Worm (Caenorhabditis elegans): ENCODE data around the gene F01D5.2.
A peak's percentile ranks its signal among the peaks of the same experiment; 100 is the strongest.

The F01D5.2 gene

ce11 chrII:14005183-14005582 is 6.3 kb upstream of the F01D5.2 start:
- no peak for TF ChIP-seq elt-1 (tag; optimal IDR thresholded peaks at IDR 0.05)
- TF ChIP-seq elt-3 (tag; optimal IDR thresholded peaks at IDR 0.05) = no peak
- no peak for TF ChIP-seq nhr-6 (tag; optimal IDR thresholded peaks at IDR 0.05)
- TF ChIP-seq gmeb-1 (tag; optimal IDR thresholded peaks at IDR 0.05) = no peak
- TF ChIP-seq nhr-237 (tag; optimal IDR thresholded peaks at IDR 0.05) = no peak
- no peak for TF ChIP-seq nhr-11 (tag; optimal IDR thresholded peaks at IDR 0.05)
- TF ChIP-seq aly-2 (tag; optimal IDR thresholded peaks at IDR 0.05) = no peak
- TF ChIP-seq mab-5 (tag; optimal IDR thresholded peaks at IDR 0.05) = no peak
- TF ChIP-seq sma-9 (GFP tag; optimal IDR thresholded peaks at IDR 0.05) = no peak
- TF ChIP-seq sma-9 (tag; optimal IDR thresholded peaks at IDR 0.05) = no peak

- TF ChIP-seq nhr-237 (tag; optimal IDR thresholded peaks at IDR 0.05) = no peak
- no peak for TF ChIP-seq fos-1 (tag; optimal IDR thresholded peaks at IDR 0.05)
- no peak for TF ChIP-seq F13H6.1 (tag; optimal IDR thresholded peaks at IDR 0.05)
- TF ChIP-seq nhr-21 (tag; optimal IDR thresholded peaks at IDR 0.05) = peak; percentile 74
- TF ChIP-seq snpc-4 (tag; optimal IDR thresholded peaks at IDR 0.05) = no peak
Observed at ce11 chrII:14004770-14005169, 5.9 kb upstream of the F01D5.2 start.

ce11 chrII:14003821-14004430 is 5.1 kb upstream of the F01D5.2 start:
- no peak for TF ChIP-seq fos-1 (tag; optimal IDR thresholded peaks at IDR 0.05)
- peak; percentile 82 for TF ChIP-seq snpc-4 (tag; optimal IDR thresholded peaks at IDR 0.05)

ce11 chrII:14002200-14002599 is 3.3 kb upstream of the F01D5.2 start, which contains the start of gene F01D5.5:
Gene F01D5.5, minus strand, starts transcription at chrII:14002300.
- TF ChIP-seq nhr-23 (tag; optimal IDR thresholded peaks at IDR 0.05) (no peak), lin-39 (tag; optimal IDR thresholded peaks at IDR 0.05) (no peak), Y55F3AM.14 (GFP tag; optimal IDR thresholded peaks at IDR 0.05) (no peak), egl-27 (tag; optimal IDR thresholded peaks at IDR 0.05) (no peak), nhr-12 (tag; optimal IDR thresholded peaks at IDR 0.05) (no peak), elt-1 (tag; optimal IDR thresholded peaks at IDR 0.05) (no peak), sem-4 (tag; optimal IDR thresholded peaks at IDR 0.05) (no peak), alr-1 (tag; optimal IDR thresholded peaks at IDR 0.05) (no peak), ama-1 (optimal IDR thresholded peaks at IDR 0.05) (no peak), nhr-6 (tag; optimal IDR thresholded peaks at IDR 0.05) (no peak), zag-1 (tag; optimal IDR thresholded peaks at IDR 0.05) (no peak), C34F6.9 (tag; optimal IDR thresholded peaks at IDR 0.05) (no peak), nhr-11 (tag; optimal IDR thresholded peaks at IDR 0.05) (no peak)

- TF ChIP-seq fos-1 (tag; optimal IDR thresholded peaks at IDR 0.05) = peak; percentile 8
Observed at ce11 chrII:14000044-14000443, 1.2 kb upstream of the F01D5.2 start, which contains the start of gene F01D5.3. Gene F01D5.3, minus strand, starts transcription at chrII:14000144.

ce11 chrII:13997989-13998388 is 875 bp downstream of the F01D5.2 start:
- TF ChIP-seq unc-39 (tag; optimal IDR thresholded peaks at IDR 0.05) (no peak), aly-2 (tag; optimal IDR thresholded peaks at IDR 0.05) (no peak), ztf-11 (tag; optimal IDR thresholded peaks at IDR 0.05) (no peak), sem-4 (tag; optimal IDR thresholded peaks at IDR 0.05) (no peak), nhr-129 (tag; optimal IDR thresholded peaks at IDR 0.05) (no peak)

- no peak for TF ChIP-seq sem-4 (tag; optimal IDR thresholded peaks at IDR 0.05)
- TF ChIP-seq fos-1 (tag; optimal IDR thresholded peaks at IDR 0.05) = peak; percentile 42
- no peak for TF ChIP-seq mbf-1 (tag; optimal IDR thresholded peaks at IDR 0.05)
- peak; percentile 56 for TF ChIP-seq sma-9 (GFP tag; optimal IDR thresholded peaks at IDR 0.05)
- no peak for TF ChIP-seq sma-9 (tag; optimal IDR thresholded peaks at IDR 0.05)
- TF ChIP-seq nhr-12 (tag; optimal IDR thresholded peaks at IDR 0.05) = no peak
- TF ChIP-seq zag-1 (tag; optimal IDR thresholded peaks at IDR 0.05) = no peak
- TF ChIP-seq R02D3.7 (tag; optimal IDR thresholded peaks at IDR 0.05) = no peak
Observed at ce11 chrII:13997477-13997876, 1.4 kb downstream of the F01D5.2 start, which contains the start of gene F01D5.1. Gene F01D5.1, minus strand, starts transcription at chrII:13997581.

- TF ChIP-seq mab-5 (tag; optimal IDR thresholded peaks at IDR 0.05) = no peak
Observed at ce11 chrII:13994934-13995333, 3.9 kb downstream of the F01D5.2 start, which contains the start of gene Y39G8B.7. Gene Y39G8B.7, minus strand, starts transcription at chrII:13995034.

Data from whole organism, L2 larva.